Worm (Caenorhabditis elegans) whole organism, mixed stage, embryonic: ENCODE measurements around the gene C34D4.10.

Source experiments
- M03D4.4 ChIP-seq: sonication (generic microtip); optimal IDR thresholded peaks from 2 replicates; lab custom pipeline; 2017; ENCODE audit warnings: mild to moderate bottlenecking, missing genetic modification characterization, missing compliant biosample characterization
- bed-3 ChIP-seq: fragments of 200-800 bp; sonication (Bioruptor generic); optimal IDR thresholded peaks from 3 replicates; lab custom pipeline; 2018; ENCODE audit warnings: mild to moderate bottlenecking, missing genetic modification characterization, moderate library complexity, missing compliant biosample characterization
- blmp-1 ChIP-seq: fragments of 150-350 bp; optimal IDR thresholded peaks from 2 replicates; lab custom pipeline; 2014; ENCODE audit warnings: missing biosample characterization, missing genetic modification characterization
- ceh-39 ChIP-seq: fragments of 150-350 bp; optimal IDR thresholded peaks from 2 replicates; lab custom pipeline; 2014; ENCODE audit warnings: missing biosample characterization, missing genetic modification characterization
- ceh-43 ChIP-seq: fragments of 200-800 bp; sonication (Bioruptor generic); optimal IDR thresholded peaks from 2 replicates; lab custom pipeline; 2018; ENCODE audit warnings: mild to moderate bottlenecking, missing genetic modification characterization, moderate library complexity, missing compliant biosample characterization
- ceh-83 ChIP-seq: fragments of 200-800 bp; sonication (Bioruptor generic); optimal IDR thresholded peaks from 2 replicates; lab custom pipeline; 2018; ENCODE audit warnings: mild to moderate bottlenecking, missing genetic modification characterization, missing compliant biosample characterization
- ces-1 ChIP-seq: fragments of 150-350 bp; optimal IDR thresholded peaks from 2 replicates; lab custom pipeline; 2014; ENCODE audit warnings: missing biosample characterization, missing genetic modification reagents, missing genetic modification characterization
- cnd-1 ChIP-seq: fragments of 200-800 bp; sonication (Bioruptor generic); optimal IDR thresholded peaks from 2 replicates; lab custom pipeline; 2018; ENCODE audit warnings: mild to moderate bottlenecking, missing genetic modification characterization, missing compliant biosample characterization
- elt-1 ChIP-seq: sonication (generic microtip); optimal IDR thresholded peaks from 2 replicates; lab custom pipeline; 2017; ENCODE audit warnings: missing genetic modification characterization, mild to moderate bottlenecking, missing compliant biosample characterization, antibody characterized with exemption, moderate library complexity, borderline replicate concordance; ENCODE audit not compliant: insufficient read depth
- elt-3 ChIP-seq: fragments of 150-350 bp; optimal IDR thresholded peaks from 2 replicates; lab custom pipeline; 2014; ENCODE audit warnings: missing biosample characterization, missing genetic modification characterization
- flh-1 ChIP-seq: fragments of 200-800 bp; sonication (Bioruptor generic); optimal IDR thresholded peaks from 2 replicates; lab custom pipeline; 2018; ENCODE audit warnings: mild to moderate bottlenecking, missing genetic modification characterization, moderate library complexity, missing compliant biosample characterization
- hlh-1 ChIP-seq: fragments of 150-350 bp; optimal IDR thresholded peaks from 2 replicates; lab custom pipeline; 2014; ENCODE audit warnings: missing biosample characterization, missing genetic modification reagents, missing genetic modification characterization
- lin-13 ChIP-seq: fragments of 150-350 bp; optimal IDR thresholded peaks from 2 replicates; lab custom pipeline; 2014; ENCODE audit warnings: missing biosample characterization, missing genetic modification characterization
- lin-32 ChIP-seq: fragments of 200-800 bp; sonication (Bioruptor generic); optimal IDR thresholded peaks from 2 replicates; lab custom pipeline; 2018; ENCODE audit warnings: mild to moderate bottlenecking, missing genetic modification characterization, missing compliant biosample characterization
- lsy-2 ChIP-seq: fragments of 150-350 bp; optimal IDR thresholded peaks from 2 replicates; lab custom pipeline; 2014; ENCODE audit warnings: missing biosample characterization, missing genetic modification characterization
- mab-5 ChIP-seq: fragments of 150-350 bp; optimal IDR thresholded peaks from 2 replicates; lab custom pipeline; 2014; ENCODE audit warnings: missing biosample characterization, missing genetic modification characterization
- mep-1 ChIP-seq: fragments of 150-350 bp; optimal IDR thresholded peaks from 2 replicates; lab custom pipeline; 2017; ENCODE audit warnings: missing biosample characterization, missing genetic modification reagents, missing genetic modification characterization, inconsistent platforms
- nhr-12 ChIP-seq: fragments of 150-350 bp; optimal IDR thresholded peaks from 2 replicates; lab custom pipeline; 2014; ENCODE audit warnings: missing biosample characterization, missing genetic modification characterization
- nhr-2 ChIP-seq: fragments of 150-350 bp; optimal IDR thresholded peaks from 2 replicates; lab custom pipeline; 2014; ENCODE audit warnings: missing biosample characterization, missing genetic modification characterization
- nhr-237 ChIP-seq: fragments of 150-350 bp; optimal IDR thresholded peaks from 2 replicates; lab custom pipeline; 2014; ENCODE audit warnings: missing biosample characterization, missing genetic modification characterization
- nhr-28 ChIP-seq: fragments of 150-350 bp; optimal IDR thresholded peaks from 2 replicates; lab custom pipeline; 2014; ENCODE audit warnings: missing biosample characterization, missing genetic modification characterization
- nhr-76 ChIP-seq: sonication (generic microtip); optimal IDR thresholded peaks from 2 replicates; lab custom pipeline; 2017; ENCODE audit warnings: missing biosample characterization, missing genetic modification characterization
- sem-2 ChIP-seq: fragments of 200-800 bp; sonication (Bioruptor generic); optimal IDR thresholded peaks from 2 replicates; lab custom pipeline; 2018; ENCODE audit warnings: mild to moderate bottlenecking, missing genetic modification characterization, missing compliant biosample characterization
- snpc-4 ChIP-seq: fragments of 150-350 bp; optimal IDR thresholded peaks from 2 replicates; lab custom pipeline; 2014; ENCODE audit warnings: missing biosample characterization, missing genetic modification characterization
- sptf-1 ChIP-seq: sonication (generic microtip); optimal IDR thresholded peaks from 2 replicates; lab custom pipeline; 2017; ENCODE audit warnings: mild to moderate bottlenecking, missing genetic modification characterization, moderate library complexity, missing compliant biosample characterization
- tbx-8 ChIP-seq: fragments of 200-800 bp; sonication (Bioruptor generic); optimal IDR thresholded peaks from 2 replicates; lab custom pipeline; 2018; ENCODE audit warnings: mild to moderate bottlenecking, missing genetic modification characterization, moderate library complexity, missing compliant biosample characterization
- unc-120 ChIP-seq: sonication (generic microtip); optimal IDR thresholded peaks from 2 replicates; lab custom pipeline; 2017; ENCODE audit warnings: missing genetic modification characterization, missing compliant biosample characterization; ENCODE audit not compliant: poor library complexity, severe bottlenecking
- unc-39 ChIP-seq: fragments of 150-350 bp; optimal IDR thresholded peaks from 2 replicates; lab custom pipeline; 2014; ENCODE audit warnings: missing biosample characterization, missing genetic modification characterization
- unc-62 ChIP-seq: fragments of 150-350 bp; optimal IDR thresholded peaks from 2 replicates; lab custom pipeline; 2014; ENCODE audit warnings: missing biosample characterization, missing genetic modification reagents, missing genetic modification characterization
- zip-8 ChIP-seq: fragments of 150-350 bp; optimal IDR thresholded peaks from 2 replicates; lab custom pipeline; 2014; ENCODE audit warnings: missing biosample characterization, missing genetic modification characterization
- ztf-11 ChIP-seq: fragments of 150-350 bp; optimal IDR thresholded peaks from 2 replicates; lab custom pipeline; 2014; ENCODE audit warnings: missing biosample characterization, missing genetic modification characterization

Gene C34D4.10

DNA sequence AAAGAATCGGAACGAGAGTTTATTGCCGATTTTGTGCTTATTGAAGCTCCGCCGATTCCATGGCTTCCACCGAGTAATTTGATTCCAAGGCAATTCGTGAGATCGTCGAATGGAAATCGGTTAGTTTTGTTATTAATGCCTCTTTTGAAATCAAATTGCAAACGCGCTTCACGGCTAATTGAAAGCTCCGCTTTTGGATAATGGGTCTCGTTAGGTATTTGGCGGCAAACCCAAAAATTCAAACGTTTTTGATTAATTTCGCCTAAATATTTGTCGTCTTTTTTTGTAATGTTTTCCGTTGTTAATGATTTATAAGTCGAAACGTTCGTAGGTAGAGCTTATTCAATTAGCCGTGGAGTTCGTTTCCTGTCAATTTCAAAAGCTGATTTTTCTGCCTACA lies 38.4 kb upstream of the C34D4.10 start:
- TF ChIP-seq hlh-1 (no peak), elt-1 (tag; lab: Kevin White, UChicago) (no peak), ceh-83 (GFP tag; lab: Kevin White, UChicago) (no peak), zip-8 (tag; lab: Kevin White, UChicago) (no peak), unc-62 (GFP tag; lab: Kevin White, UChicago) (no peak), ces-1 (GFP tag; lab: Kevin White, UChicago) (no peak), tbx-8 (no peak), lin-13 (tag; lab: Kevin White, UChicago) (no peak), mab-5 (no peak), mep-1 (no peak), lin-32 (GFP tag; lab: Kevin White, UChicago) (no peak), nhr-2 (tag; lab: Kevin White, UChicago) (no peak), nhr-237 (tag; lab: Kevin White, UChicago) (no peak), elt-3 (tag; lab: Kevin White, UChicago) (no peak), snpc-4 (tag; lab: Kevin White, UChicago) (no peak), ceh-43 (GFP tag; lab: Kevin White, UChicago) (no peak), sem-2 (no peak)

DNA sequence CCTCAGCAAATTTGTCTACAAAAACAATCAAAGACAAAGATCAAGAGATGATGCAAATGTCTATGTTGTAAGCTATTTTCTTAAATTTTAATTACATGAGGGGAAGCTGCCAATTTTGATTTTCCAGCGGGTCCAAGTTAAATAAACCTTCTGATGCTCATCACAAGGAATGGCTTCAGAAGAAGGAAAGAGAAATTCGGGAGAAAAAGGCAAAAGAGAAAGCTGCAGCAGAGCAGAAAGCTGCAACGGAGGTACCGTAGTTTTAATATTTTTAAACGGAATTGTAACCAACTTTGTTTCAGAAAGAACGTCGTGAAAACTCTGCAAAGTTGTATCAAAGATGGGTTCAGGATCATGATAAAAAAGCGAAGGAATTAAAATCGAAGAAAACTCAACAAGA lies 36.9 kb upstream of the C34D4.10 start:
- TF ChIP-seq blmp-1 (tag; lab: Kevin White, UChicago) (no peak), nhr-12 (no peak), elt-3 (tag; lab: Kevin White, UChicago) (no peak), hlh-1 (no peak), unc-62 (GFP tag; lab: Kevin White, UChicago) (no peak), lin-32 (GFP tag; lab: Kevin White, UChicago) (no peak), flh-1 (GFP tag; lab: Kevin White, UChicago) (no peak), nhr-28 (tag; lab: Kevin White, UChicago) (no peak), ceh-43 (GFP tag; lab: Kevin White, UChicago) (no peak), unc-39 (no peak), mab-5 (no peak), nhr-2 (tag; lab: Kevin White, UChicago) (no peak), nhr-76 (tag; lab: Kevin White, UChicago) (no peak), sptf-1 (tag; lab: Kevin White, UChicago) (no peak), cnd-1 (tag; lab: Kevin White, UChicago) (no peak), nhr-237 (tag; lab: Kevin White, UChicago) (no peak), M03D4.4 (no peak), elt-1 (tag; lab: Kevin White, UChicago) (no peak), snpc-4 (tag; lab: Kevin White, UChicago) (no peak), mep-1 (no peak)

DNA sequence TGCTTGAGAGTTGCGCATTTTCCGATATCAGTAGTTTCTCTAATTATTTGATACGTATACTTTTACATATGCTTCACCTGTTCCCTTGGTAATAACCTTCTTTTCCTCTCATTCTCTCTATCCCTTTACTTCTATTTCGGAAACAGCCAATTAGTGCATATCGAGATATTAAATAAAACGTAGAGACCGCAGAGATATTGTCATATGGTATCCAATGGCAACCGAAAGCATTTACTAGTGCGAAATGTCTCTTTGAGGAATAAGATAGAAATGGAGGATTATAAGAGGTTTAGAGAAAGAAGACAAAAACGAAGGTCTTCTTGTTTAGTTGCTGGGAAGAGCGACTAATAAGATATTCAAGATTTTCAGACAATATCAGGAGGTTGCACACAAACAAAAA lies 35.1 kb upstream of the C34D4.10 start, which contains the start of gene maph-9:
Gene maph-9, plus strand, starts transcription at position 273 of the 400 bp plus-strand sequence.
- TF ChIP-seq snpc-4 (tag; lab: Kevin White, UChicago) (no peak), ceh-43 (GFP tag; lab: Kevin White, UChicago) (peak; percentile 19), unc-120 (no peak), ceh-83 (GFP tag; lab: Kevin White, UChicago) (no peak), unc-39 (no peak), bed-3 (GFP tag; lab: Kevin White, UChicago) (no peak), ces-1 (GFP tag; lab: Kevin White, UChicago) (no peak), sptf-1 (tag; lab: Kevin White, UChicago) (peak; percentile 57), lsy-2 (tag; lab: Kevin White, UChicago) (peak; percentile 1), cnd-1 (tag; lab: Kevin White, UChicago) (no peak), elt-1 (tag; lab: Kevin White, UChicago) (no peak), ztf-11 (tag; lab: Kevin White, UChicago) (peak; percentile 16), sem-2 (no peak)

DNA sequence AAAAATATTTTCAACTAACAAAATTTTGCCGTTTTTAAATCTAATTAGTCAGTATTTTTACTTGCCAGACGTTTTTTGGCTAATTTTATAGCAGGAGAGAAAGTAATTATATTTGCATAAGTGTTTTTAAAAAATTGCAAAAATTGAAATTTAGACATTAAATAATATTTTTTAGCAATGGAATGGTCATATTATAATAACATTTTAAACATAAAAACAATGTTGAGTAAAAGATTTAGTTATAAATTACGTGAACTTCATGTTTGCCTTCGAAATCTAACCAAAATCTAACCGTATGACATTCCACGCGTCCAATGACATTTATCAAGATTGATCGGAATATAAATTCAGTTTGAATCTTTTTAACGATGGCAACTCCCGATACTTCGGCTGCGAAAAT lies 33.1 kb upstream of the C34D4.10 start, which contains the start of gene C34D4.2:
Gene C34D4.2, plus strand, starts transcription at position 301 of the 400 bp plus-strand sequence.
- TF ChIP-seq unc-39 (no peak), elt-1 (tag; lab: Kevin White, UChicago) (peak; percentile 32), nhr-2 (tag; lab: Kevin White, UChicago) (no peak)

DNA sequence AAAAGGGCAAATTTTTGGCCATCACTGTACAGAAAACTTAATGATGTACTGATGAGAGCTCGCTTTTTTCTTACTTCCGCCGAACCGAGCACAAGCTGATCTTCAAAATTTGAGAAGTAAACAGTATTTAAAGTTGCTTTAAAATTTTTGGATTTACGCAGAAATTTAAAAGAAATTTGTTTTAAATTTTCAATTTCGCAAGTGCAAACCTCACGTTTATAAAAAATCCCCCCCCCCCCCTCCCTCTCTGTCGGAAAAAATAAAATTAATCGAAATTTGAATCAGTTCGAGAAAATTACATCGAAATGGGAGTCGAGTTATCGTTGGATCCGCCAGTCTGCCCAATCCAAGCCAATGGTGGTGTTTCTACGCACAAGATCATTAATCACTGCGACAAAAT lies 32.1 kb upstream of the C34D4.10 start, which contains the start of gene C34D4.3:
Gene C34D4.3, plus strand, starts transcription at position 301 of the 400 bp plus-strand sequence.
- TF ChIP-seq elt-1 (tag; lab: Kevin White, UChicago), result no peak
- no peak for TF ChIP-seq elt-3 (tag; lab: Kevin White, UChicago)
- TF ChIP-seq ceh-39 (tag; lab: Kevin White, UChicago), result no peak
